Fruit fly (Drosophila melanogaster) whole organism, embryonic: ENCODE results near the gene Obp99b.
A peak's percentile ranks its signal among the peaks of the same experiment; 100 is the strongest.

Experiments
- Abd-B ChIP-seq: fragments of 200-800 bp; sonication (Bioruptor generic); optimal IDR thresholded peaks from 2 replicates; lab custom pipeline; 2018; ENCODE audit warnings: missing biosample characterization, mild to moderate bottlenecking, missing genetic modification characterization, moderate library complexity
- Ada2b ChIP-seq: fragments of 200-800 bp; sonication (Bioruptor generic); IDR thresholded peaks from 2 replicates; pipeline ENCODE4 v1.3.6; 2022; ENCODE audit warnings: missing biosample characterization, missing genetic modification characterization
- Atf3 ChIP-seq: fragments of 200-800 bp; sonication (Bioruptor generic); optimal IDR thresholded peaks from 3 replicates; lab custom pipeline; 2016; ENCODE audit warnings: missing biosample characterization, missing genetic modification characterization
- CG10979 ChIP-seq: fragments of 200-800 bp; sonication (Bioruptor generic); optimal IDR thresholded peaks from 2 replicates; lab custom pipeline; 2018; ENCODE audit warnings: missing biosample characterization, mild to moderate bottlenecking, missing genetic modification characterization, moderate library complexity
- CG11504 ChIP-seq: fragments of 200-800 bp; sonication (Bioruptor generic); optimal IDR thresholded peaks from 3 replicates; lab custom pipeline; 2019; ENCODE audit warnings: missing biosample characterization, mild to moderate bottlenecking, missing genetic modification characterization, moderate library complexity
- CG12071 ChIP-seq: fragments of 200-800 bp; sonication (Bioruptor generic); optimal IDR thresholded peaks from 3 replicates; lab custom pipeline; 2018; ENCODE audit warnings: missing biosample characterization, mild to moderate bottlenecking, missing genetic modification characterization
- CG12391 ChIP-seq: fragments of 200-800 bp; sonication (Bioruptor generic); optimal IDR thresholded peaks from 3 replicates; lab custom pipeline; 2018; ENCODE audit warnings: missing biosample characterization, mild to moderate bottlenecking, missing genetic modification characterization, moderate library complexity
- CG12659 ChIP-seq: fragments of 200-800 bp; sonication (Bioruptor generic); optimal IDR thresholded peaks from 3 replicates; lab custom pipeline; 2017; ENCODE audit warnings: mild to moderate bottlenecking, missing biosample characterization, missing genetic modification reagents, missing genetic modification characterization
- CG1603 ChIP-seq: fragments of 200-800 bp; sonication (Bioruptor generic); optimal IDR thresholded peaks from 2 replicates; lab custom pipeline; 2019; ENCODE audit warnings: missing biosample characterization, mild to moderate bottlenecking, missing genetic modification characterization, moderate library complexity
- CG17328 ChIP-seq: fragments of 200-800 bp; sonication (Bioruptor generic); IDR thresholded peaks from 2 replicates; pipeline ENCODE4 v1.3.6; 2022; ENCODE audit warnings: missing biosample characterization, missing genetic modification characterization
- CG17912 ChIP-seq: fragments of 200-800 bp; sonication (Bioruptor generic); optimal IDR thresholded peaks from 2 replicates; lab custom pipeline; 2018; ENCODE audit warnings: missing biosample characterization, mild to moderate bottlenecking, missing genetic modification characterization
- CG18262 ChIP-seq: fragments of 200-800 bp; optimal IDR thresholded peaks from 3 replicates; lab custom pipeline; 2019; ENCODE audit warnings: missing biosample characterization, mild to moderate bottlenecking, missing genetic modification characterization, moderate library complexity
- CG3065 ChIP-seq: fragments of 200-800 bp; sonication (Bioruptor generic); optimal IDR thresholded peaks from 2 replicates; lab custom pipeline; 2016; ENCODE audit warnings: missing biosample characterization, missing genetic modification characterization
- CG32772 ChIP-seq: fragments of 200-800 bp; sonication (Bioruptor generic); IDR thresholded peaks from 2 replicates; pipeline ENCODE4 v1.3.6; 2022; ENCODE audit warnings: missing biosample characterization, missing genetic modification characterization
- CG34422 ChIP-seq: fragments of 200-800 bp; sonication (Bioruptor generic); IDR thresholded peaks from 3 replicates; pipeline ENCODE4 v1.3.6; 2022; ENCODE audit warnings: missing biosample characterization, missing genetic modification characterization
- CG4282 ChIP-seq: fragments of 200-800 bp; sonication (Bioruptor generic); optimal IDR thresholded peaks from 2 replicates; lab custom pipeline; 2016; ENCODE audit warnings: missing biosample characterization, missing genetic modification characterization
- CG6689 ChIP-seq: fragments of 200-800 bp; sonication (Bioruptor generic); IDR thresholded peaks from 2 replicates; pipeline ENCODE4 v1.3.6; 2022; ENCODE audit warnings: missing biosample characterization, missing genetic modification characterization
- CG8281 ChIP-seq: fragments of 200-800 bp; sonication (Bioruptor generic); optimal IDR thresholded peaks from 2 replicates; lab custom pipeline; 2018; ENCODE audit warnings: missing biosample characterization, mild to moderate bottlenecking, missing genetic modification characterization, moderate library complexity
- CG8944 ChIP-seq: fragments of 200-800 bp; sonication (Bioruptor generic); optimal IDR thresholded peaks from 3 replicates; lab custom pipeline; 2016; ENCODE audit warnings: missing biosample characterization, missing genetic modification characterization
- CG9727 ChIP-seq: fragments of 200-800 bp; sonication (Bioruptor generic); optimal IDR thresholded peaks from 3 replicates; lab custom pipeline; 2017; ENCODE audit warnings: missing biosample characterization, mild to moderate bottlenecking, missing genetic modification characterization
- CG9876 ChIP-seq: fragments of 200-800 bp; sonication (Bioruptor generic); optimal IDR thresholded peaks from 2 replicates; lab custom pipeline; 2016; ENCODE audit warnings: missing biosample characterization, missing genetic modification characterization
- D ChIP-seq, 2 experiments: fragments of 200-800 bp in 1 of 2; fragments of >200 bp in 1 of 2; sonication (Bioruptor generic) in 1 of 2; optimal IDR thresholded peaks; 2 replicates in 1 of 2; 3 replicates in 1 of 2; lab custom pipeline; 2017; ENCODE audit warnings: mild to moderate bottlenecking in 1 of 2, missing biosample characterization in 1 of 2, missing genetic modification characterization in 1 of 2, missing genetic modification reagents in 1 of 2
- Hmx ChIP-seq: fragments of 200-800 bp; sonication (Bioruptor generic); optimal IDR thresholded peaks from 2 replicates; lab custom pipeline; 2016; ENCODE audit warnings: missing biosample characterization, missing genetic modification characterization
- Med ChIP-seq: fragments of 200-800 bp; sonication (Bioruptor generic); peaks from one replicate; lab custom pipeline; 2016; ENCODE audit warnings: missing biosample characterization, missing genetic modification characterization, mild to moderate bottlenecking, inconsistent platforms, moderate library complexity
- Ptx1 ChIP-seq: fragments of 200-800 bp; sonication (Bioruptor generic); IDR thresholded peaks from 2 replicates; pipeline ENCODE4 v1.3.6; 2022; ENCODE audit warnings: missing biosample characterization, missing genetic modification characterization
- Sox102F ChIP-seq: fragments of 200-800 bp; sonication (Bioruptor generic); optimal IDR thresholded peaks from 2 replicates; lab custom pipeline; 2018; ENCODE audit warnings: missing biosample characterization, mild to moderate bottlenecking, missing genetic modification characterization, moderate library complexity
- Taf1 ChIP-seq: fragments of 200-800 bp; sonication (Bioruptor generic); IDR thresholded peaks from 2 replicates; pipeline ENCODE4 v1.3.6; 2022; ENCODE audit warnings: missing biosample characterization, missing genetic modification characterization
- bbx ChIP-seq: fragments of 200-800 bp; sonication (Bioruptor generic); IDR thresholded peaks from 2 replicates; pipeline ENCODE4 v1.3.6; 2022; ENCODE audit warnings: missing biosample characterization, missing genetic modification characterization; ENCODE audit not compliant: partially characterized antibody
- btn ChIP-seq: fragments of 200-800 bp; sonication (Bioruptor generic); optimal IDR thresholded peaks from 2 replicates; lab custom pipeline; 2016; ENCODE audit warnings: missing biosample characterization, missing genetic modification characterization
- chif ChIP-seq, 2 experiments: fragments of 200-800 bp; sonication (Bioruptor generic); optimal IDR thresholded peaks; 3 replicates each; lab custom pipeline; 2016; ENCODE audit warnings: missing biosample characterization in 2 of 2, missing genetic modification characterization in 2 of 2
- chn ChIP-seq: fragments of 200-800 bp; sonication (Bioruptor generic); optimal IDR thresholded peaks from 2 replicates; lab custom pipeline; 2016; ENCODE audit warnings: missing biosample characterization, missing genetic modification characterization
- dmrt99B ChIP-seq: fragments of 200-800 bp; sonication (Bioruptor generic); optimal IDR thresholded peaks from 2 replicates; lab custom pipeline; 2018; ENCODE audit warnings: missing biosample characterization, mild to moderate bottlenecking, missing genetic modification characterization, moderate library complexity
- dpn ChIP-seq, 2 experiments: fragments of 200-800 bp; sonication (Bioruptor generic); optimal IDR thresholded peaks; 3 replicates each; lab custom pipeline; 2016; ENCODE audit warnings: missing biosample characterization in 2 of 2, missing genetic modification characterization in 2 of 2
- fru ChIP-seq: fragments of >200 bp; optimal IDR thresholded peaks from 2 replicates; lab custom pipeline; 2017
- gce ChIP-seq: fragments of 200-800 bp; sonication (Bioruptor generic); IDR thresholded peaks from 3 replicates; pipeline ENCODE4 v1.3.6; 2022; ENCODE audit warnings: missing biosample characterization, missing genetic modification characterization
- gt ChIP-seq: fragments of 200-800 bp; sonication (Bioruptor generic); IDR thresholded peaks from 2 replicates; pipeline ENCODE4 v1.3.6; 2022; ENCODE audit warnings: missing biosample characterization, missing genetic modification characterization
- lmd ChIP-seq: fragments of 200-800 bp; sonication (Bioruptor generic); IDR thresholded peaks from 2 replicates; pipeline ENCODE4 v1.3.6; 2022; ENCODE audit warnings: missing biosample characterization, missing genetic modification characterization
- luna ChIP-seq: fragments of 200-800 bp; sonication (Bioruptor generic); optimal IDR thresholded peaks from 2 replicates; lab custom pipeline; 2016; ENCODE audit warnings: missing biosample characterization, missing genetic modification characterization
- nom ChIP-seq: fragments of 200-800 bp; sonication (Bioruptor generic); optimal IDR thresholded peaks from 2 replicates; lab custom pipeline; 2017; ENCODE audit warnings: missing biosample characterization, missing genetic modification characterization, mild to moderate bottlenecking, moderate library complexity, missing genetic modification reagents
- otp ChIP-seq: fragments of 200-800 bp; sonication (Bioruptor generic); IDR thresholded peaks from 3 replicates; pipeline ENCODE4, ENCODE4 v1.3.6; 2022; ENCODE audit warnings: missing biosample characterization, missing genetic modification characterization
- row ChIP-seq: fragments of 200-800 bp; sonication (Bioruptor generic); IDR thresholded peaks from 3 replicates; pipeline ENCODE4 v1.3.6; 2022; ENCODE audit warnings: missing biosample characterization, missing genetic modification characterization
- sens ChIP-seq: fragments of 200-800 bp; sonication (Bioruptor generic); peaks from one replicate; lab custom pipeline; 2016; ENCODE audit warnings: missing biosample characterization, missing genetic modification characterization
- vnd ChIP-seq: fragments of 200-800 bp; sonication (Bioruptor generic); IDR thresholded peaks from 3 replicates; pipeline ENCODE4 v1.3.6; 2022; ENCODE audit warnings: missing biosample characterization, missing genetic modification characterization; ENCODE audit not compliant: partially characterized antibody
- vvl ChIP-seq: fragments of 200-800 bp; sonication (Bioruptor generic); IDR thresholded peaks from 2 replicates; pipeline ENCODE4 v1.3.6; 2022; ENCODE audit warnings: missing biosample characterization, missing genetic modification characterization
- wor ChIP-seq: fragments of 200-800 bp; sonication (Bioruptor generic); IDR thresholded peaks from 2 replicates; pipeline ENCODE4 v1.3.6; 2022; ENCODE audit warnings: missing biosample characterization, missing genetic modification characterization

The Obp99b gene

dm6 chr3R:29711434-29711833, 5.3 kb downstream of the Obp99b start (continued):
- TF ChIP-seq Hmx (no peak), dmrt99B (tag; lab: Kevin White, UChicago) (peak; percentile 49), D (optimal IDR thresholded peaks at IDR 0.05; lab: Kevin White, UChicago) (no peak), D (GFP tag; optimal IDR thresholded peaks at IDR 0.05; lab: Kevin White, UChicago) (no peak), bbx (GFP tag; lab: Robert Waterston, UW) (no peak), CG17328 (GFP tag; lab: Robert Waterston, UW) (peak; percentile 59), CG4282 (GFP tag; lab: Kevin White, UChicago) (no peak), Med (GFP tag; lab: Kevin White, UChicago) (peak; percentile 53), fru (no peak), btn (no peak), Ptx1 (GFP tag; lab: Robert Waterston, UW) (peak; percentile 33; the same call in 1 of the 2 replicates), vvl (GFP tag; lab: Robert Waterston, UW) (0 out of 2 replicates have a peak, but pooled peaks have one; percentile 17), CG9876 (GFP tag; lab: Kevin White, UChicago) (no peak), chif (GFP tag; optimal IDR thresholded peaks at IDR 0.05; lab: Kevin White, UChicago) (peak in 1 of 2 experiments; percentile 27), CG17912 (GFP tag; lab: Kevin White, UChicago) (no peak), Ada2b (GFP tag; lab: Robert Waterston, UW) (0 out of 2 replicates have a peak, but pooled peaks have one; percentile 15), gce (GFP tag; lab: Robert Waterston, UW) (no peak), CG10979 (tag; lab: Kevin White, UChicago) (peak; percentile 11), row (GFP tag; lab: Robert Waterston, UW) (peak; percentile 35; the same call in 2 of the 3 replicates), CG18262 (tag; lab: Kevin White, UChicago) (no peak), vnd (GFP tag; lab: Robert Waterston, UW) (no peak), CG34422 (0 out of 3 replicates have a peak, but pooled peaks have one; percentile 30), sens (GFP tag; lab: Kevin White, UChicago) (peak; percentile 81), gt (GFP tag; lab: Robert Waterston, UW) (no peak), dpn (GFP tag; optimal IDR thresholded peaks at IDR 0.05; lab: Kevin White, UChicago) (no peak), CG12659 (no peak), Atf3 (GFP tag; lab: Kevin White, UChicago) (no peak), Taf1 (no peak), Abd-B (peak; percentile 14), luna (GFP tag; lab: Kevin White, UChicago) (no peak), CG1603 (tag; lab: Kevin White, UChicago) (peak; percentile 44), CG9727 (GFP tag; lab: Kevin White, UChicago) (peak; percentile 5), nom (no peak), CG3065 (no peak), lmd (peak; percentile 33; the same call in 1 of the 2 replicates), CG12071 (GFP tag; lab: Kevin White, UChicago) (no peak), CG8281 (tag; lab: Kevin White, UChicago) (no peak), Sox102F (no peak), CG11504 (tag; lab: Kevin White, UChicago) (peak; percentile 32), CG12391 (tag; lab: Kevin White, UChicago) (peak; percentile 8), CG8944 (no peak), wor (GFP tag; lab: Robert Waterston, UW) (no peak), chn (peak; percentile 6), otp (GFP tag; lab: Robert Waterston, UW) (0 out of 3 replicates have a peak, but pooled peaks have one; percentile 7), CG6689 (GFP tag; lab: Robert Waterston, UW) (0 out of 2 replicates have a peak, but pooled peaks have one; percentile 5), CG32772 (no peak)
- TF ChIP-seq, all 482 proteins: peak for 43
